Fruit fly (Drosophila melanogaster) whole organism: ENCODE data around the gene Naglu.

ENCODE experiments used
- CG8478 ChIP-seq: fragments of >200 bp; optimal IDR thresholded peaks from 2 replicates; lab custom pipeline; 2018; ENCODE audit warnings: inconsistent platforms
- Dll ChIP-seq: fragments of >200 bp; optimal IDR thresholded peaks from 2 replicates; lab custom pipeline; 2017
- EcR ChIP-seq, 2 experiments: fragments of >200 bp; optimal IDR thresholded peaks; 2 replicates each; lab custom pipeline; 2017; ENCODE audit warnings: missing biosample characterization in 2 of 2, missing genetic modification characterization in 2 of 2, missing genetic modification reagents in 2 of 2
- psq ChIP-seq: fragments of >200 bp; optimal IDR thresholded peaks from 2 replicates; lab custom pipeline; 2017
- usp ChIP-seq: fragments of >200 bp; optimal IDR thresholded peaks from 2 replicates; lab custom pipeline; 2017; ENCODE audit warnings: missing biosample characterization, missing genetic modification characterization, mixed read lengths

DNA sequence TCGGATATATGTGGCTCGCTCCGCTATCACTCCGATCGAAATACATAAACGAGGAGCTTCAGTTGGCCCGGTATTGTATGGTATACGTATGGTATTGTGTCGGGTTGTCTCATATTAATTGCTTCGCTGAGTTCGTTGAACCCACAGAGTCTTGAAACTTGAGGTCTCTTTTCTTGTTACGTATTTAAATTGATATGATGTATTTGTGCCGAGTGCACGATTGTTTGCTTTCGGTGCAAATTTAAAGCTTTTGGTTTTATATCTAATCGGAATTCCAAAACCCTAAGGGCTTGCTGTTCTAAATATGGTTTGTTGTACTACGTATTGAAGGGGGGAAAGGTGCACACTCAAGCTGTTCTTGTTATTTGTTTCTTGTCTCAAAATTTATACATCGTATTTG lies 13.5 kb upstream of the Naglu start:
- TF ChIP-seq EcR (GFP tag; optimal IDR thresholded peaks at IDR 0.05; lab: Kevin White, UChicago) = peak in 1 of 2 experiments; percentile 20
- no peak for TF ChIP-seq psq (lab: Kevin White, UChicago)
- TF ChIP-seq usp (GFP tag; lab: Kevin White, UChicago) = no peak
- TF ChIP-seq CG8478 (lab: Kevin White, UChicago) = no peak
- TF ChIP-seq Dll (lab: Kevin White, UChicago) = no peak
